Fruit fly (Drosophila melanogaster) whole organism: Measurements from ENCODE around the gene papi.

Source experiments
- CG8478 ChIP-seq: fragments of >200 bp; optimal IDR thresholded peaks from 2 replicates; lab custom pipeline; 2018; ENCODE audit warnings: inconsistent platforms
- Dll ChIP-seq: fragments of >200 bp; optimal IDR thresholded peaks from 2 replicates; lab custom pipeline; 2017
- EcR ChIP-seq, 2 experiments: fragments of >200 bp; optimal IDR thresholded peaks; 2 replicates each; lab custom pipeline; 2017; ENCODE audit warnings: missing biosample characterization in 2 of 2, missing genetic modification characterization in 2 of 2, missing genetic modification reagents in 2 of 2
- pan ChIP-seq: fragments of >200 bp; optimal IDR thresholded peaks from 2 replicates; lab custom pipeline; 2017
- psq ChIP-seq: fragments of >200 bp; optimal IDR thresholded peaks from 2 replicates; lab custom pipeline; 2017
- usp ChIP-seq: fragments of >200 bp; optimal IDR thresholded peaks from 2 replicates; lab custom pipeline; 2017; ENCODE audit warnings: missing biosample characterization, missing genetic modification characterization, mixed read lengths

- TF ChIP-seq psq (lab: Kevin White, UChicago) (no peak), usp (GFP tag; lab: Kevin White, UChicago) (no peak), CG8478 (lab: Kevin White, UChicago) (no peak), EcR (GFP tag; optimal IDR thresholded peaks at IDR 0.05; lab: Kevin White, UChicago) (no peak), pan (lab: Kevin White, UChicago) (no peak), Dll (lab: Kevin White, UChicago) (no peak)
Measured at dm6 chr2L:2228179-2228849, 7.8 kb downstream of the papi start.
